Worm (Caenorhabditis elegans): Measurements from ENCODE around the gene C05C10.2.

C05C10.2 gene

DNA sequence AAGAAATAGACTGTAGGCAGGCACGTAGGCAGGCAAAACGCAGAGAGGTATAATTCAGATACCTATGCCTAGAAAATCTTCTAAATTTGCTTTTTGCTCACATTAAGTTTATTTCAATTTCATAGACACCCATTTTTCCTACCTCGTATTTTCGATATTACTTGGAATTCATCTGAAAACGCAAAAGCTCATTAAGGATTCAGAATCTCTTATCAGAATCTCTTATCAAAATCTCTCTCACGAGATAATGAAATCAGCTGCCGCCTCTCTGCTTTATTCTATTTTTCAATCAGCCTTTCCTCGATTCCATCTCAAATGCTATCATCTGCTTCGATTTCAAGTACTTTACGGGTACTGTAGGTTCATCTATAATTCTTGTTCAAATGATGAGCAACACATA, 29.8 kb downstream of the C05C10.2 start:
- TF ChIP-seq unc-62 (GFP tag; optimal IDR thresholded peaks at IDR 0.05) = no peak

DNA sequence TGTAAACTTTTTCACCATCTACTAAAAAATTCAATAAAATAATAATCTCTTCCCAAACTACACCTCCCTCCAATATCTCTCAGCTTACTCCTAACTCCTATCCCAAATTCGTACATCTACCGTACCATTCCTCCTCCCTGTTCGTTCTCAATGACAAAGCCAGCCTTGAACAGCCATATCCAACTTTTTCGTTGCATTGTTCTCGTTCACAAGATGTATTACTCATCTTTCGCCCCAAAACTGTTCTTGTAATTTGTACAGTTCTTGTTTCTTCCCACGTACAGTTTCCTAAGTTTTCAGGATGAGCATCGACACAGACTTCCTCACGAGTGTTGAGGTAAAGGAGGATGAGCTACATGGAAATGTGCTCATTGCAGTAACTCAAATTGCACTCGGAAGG, 32.9 kb downstream of the C05C10.2 start, which contains the start of gene egl-43:
egl-43 (plus strand) TSS at position 301 of the 400 bp plus-strand sequence.
- no peak for TF ChIP-seq unc-62 (GFP tag; optimal IDR thresholded peaks at IDR 0.05)

DNA sequence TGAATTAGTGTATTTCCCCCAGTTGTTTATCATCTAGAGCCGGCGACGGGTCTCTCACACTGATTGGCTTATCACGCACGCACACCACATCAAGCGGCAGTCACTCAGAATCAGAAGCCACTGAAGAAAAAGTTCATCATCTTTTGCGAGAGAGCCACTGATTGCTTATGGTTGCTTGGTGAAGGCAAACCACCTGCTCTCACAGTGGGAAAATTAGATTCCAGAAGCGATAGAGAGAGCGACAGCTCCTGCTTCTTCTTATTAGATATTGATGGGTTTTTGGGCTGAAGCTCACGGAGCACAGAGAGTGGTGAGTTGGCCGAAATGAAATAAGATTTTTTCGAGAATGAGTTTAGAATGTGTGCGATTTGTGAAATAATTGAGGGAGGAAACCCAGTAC, 34.1 kb downstream of the C05C10.2 start:
- TF ChIP-seq unc-62 (GFP tag; optimal IDR thresholded peaks at IDR 0.05) = no peak

DNA sequence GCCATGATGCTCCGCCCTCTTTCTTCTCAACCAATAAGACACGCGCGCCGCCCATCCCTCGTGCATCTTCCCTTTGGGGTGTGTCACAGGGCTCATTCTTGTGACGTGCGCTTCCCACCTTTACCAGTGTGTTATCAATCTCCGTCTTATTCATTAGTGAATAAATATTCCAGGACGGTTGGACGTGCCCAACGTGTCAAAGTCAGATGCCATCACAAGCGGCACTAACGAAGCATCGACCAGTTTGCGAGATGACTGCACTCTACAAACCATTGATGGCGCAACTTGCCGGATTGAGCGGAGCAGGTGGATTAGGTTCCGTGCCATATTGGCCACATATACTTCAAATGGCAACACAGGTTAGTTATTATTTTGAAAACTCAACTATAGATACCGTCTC, 38.1 kb downstream of the C05C10.2 start:
- TF ChIP-seq unc-62 (GFP tag; optimal IDR thresholded peaks at IDR 0.05) = no peak

DNA sequence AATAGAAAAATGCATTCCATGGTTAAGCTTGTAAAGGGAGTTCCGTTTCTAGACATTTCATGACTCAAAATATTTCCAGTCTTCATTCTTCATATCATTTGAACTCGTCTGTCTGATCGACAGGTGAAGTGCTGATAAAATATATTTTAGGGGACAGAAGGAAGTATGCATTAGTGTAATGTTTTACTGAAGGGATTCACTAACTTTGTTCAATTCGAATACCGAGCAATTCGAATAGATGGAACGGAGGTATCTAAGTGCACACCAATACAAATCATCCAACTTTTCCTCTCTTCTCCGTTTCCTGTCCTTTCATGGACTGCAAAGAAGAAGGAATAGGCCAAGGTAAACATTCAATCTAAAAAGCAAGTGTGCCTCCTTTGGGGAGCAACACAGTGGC, 41.8 kb downstream of the C05C10.2 start:
- no peak for TF ChIP-seq unc-62 (GFP tag; optimal IDR thresholded peaks at IDR 0.05)

DNA sequence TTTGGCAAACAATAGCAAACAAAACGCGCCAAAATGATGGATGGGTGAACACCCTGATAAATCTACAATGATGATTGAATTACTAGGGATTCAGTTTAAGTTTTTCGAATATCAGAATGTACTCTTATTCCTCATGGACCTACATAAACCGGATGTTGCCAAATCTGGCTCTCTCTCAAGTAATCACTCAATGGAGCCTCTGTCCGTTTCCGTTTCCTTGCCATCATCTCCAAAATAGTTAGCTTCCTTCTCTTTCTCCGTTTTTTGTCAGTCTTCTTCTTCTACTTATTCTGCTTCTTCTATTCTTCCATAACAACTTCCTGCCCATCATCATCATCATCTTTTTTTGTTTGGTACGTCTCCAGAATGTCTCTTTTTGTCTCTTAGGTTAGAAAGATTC, 43.3 kb downstream of the C05C10.2 start:
- TF ChIP-seq unc-62 (GFP tag; optimal IDR thresholded peaks at IDR 0.05) = no peak

DNA sequence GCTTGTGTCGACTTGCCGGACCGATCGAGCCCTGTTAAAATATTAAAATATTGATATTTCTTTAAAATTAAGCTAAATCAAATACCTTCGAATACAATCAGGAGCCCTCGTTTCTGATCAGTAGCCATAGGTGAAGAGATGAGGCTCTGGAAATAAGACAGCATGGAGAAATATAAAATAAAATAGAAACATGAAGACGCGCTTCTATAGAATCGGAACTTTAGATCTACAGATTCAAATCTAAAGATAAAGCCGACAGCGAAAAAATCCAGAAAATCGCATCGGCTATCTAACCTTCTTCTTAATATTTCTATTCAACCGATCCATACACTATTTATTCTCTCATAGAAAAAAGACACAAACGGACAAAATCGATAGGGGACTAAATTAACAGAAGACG, 44.9 kb downstream of the C05C10.2 start, which contains the start of gene dtmk-1:
dtmk-1 (minus strand) TSS at position 146 of the 400 bp plus-strand sequence.
- no peak for TF ChIP-seq unc-62 (GFP tag; optimal IDR thresholded peaks at IDR 0.05)

DNA sequence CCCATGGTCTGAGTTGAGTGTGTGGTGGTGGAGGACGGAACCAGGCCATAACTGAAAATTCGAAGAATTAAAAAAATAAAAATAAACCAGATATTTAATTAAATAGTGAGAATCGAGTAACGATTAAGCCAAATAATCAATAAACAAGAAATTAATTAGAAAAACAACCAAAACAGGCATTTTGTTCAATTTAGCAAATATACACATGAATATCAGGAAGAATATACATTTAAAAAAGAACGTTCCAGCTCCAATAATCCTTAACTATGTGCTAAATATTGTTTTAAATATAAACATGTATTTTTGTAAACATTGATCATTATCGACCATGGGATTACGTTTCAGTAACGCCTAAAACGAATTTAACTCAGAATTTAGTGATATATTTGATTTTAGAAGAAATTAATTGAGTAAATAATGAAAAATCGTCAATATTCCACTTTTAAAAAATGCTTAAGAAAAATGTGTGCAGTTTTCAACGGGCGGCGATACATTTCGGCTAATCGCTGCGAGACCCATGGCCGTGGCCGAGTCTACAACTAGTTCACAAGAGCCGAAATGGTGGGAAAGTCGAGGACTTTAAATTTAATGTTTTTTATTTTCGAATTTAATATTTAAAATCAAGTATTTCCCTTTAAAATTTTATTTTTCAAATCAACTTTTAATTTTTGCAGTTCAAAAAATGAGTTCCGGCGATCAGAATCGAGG, 46.1 kb downstream of the C05C10.2 start, which contains the start of the genes R53.4 and psf-1:
R53.4 (minus strand) TSS at position 51 of the 708 bp plus-strand sequence.
psf-1 (plus strand) TSS at position 675 of the 708 bp plus-strand sequence.
- no peak for TF ChIP-seq unc-62 (GFP tag; optimal IDR thresholded peaks at IDR 0.05)

DNA sequence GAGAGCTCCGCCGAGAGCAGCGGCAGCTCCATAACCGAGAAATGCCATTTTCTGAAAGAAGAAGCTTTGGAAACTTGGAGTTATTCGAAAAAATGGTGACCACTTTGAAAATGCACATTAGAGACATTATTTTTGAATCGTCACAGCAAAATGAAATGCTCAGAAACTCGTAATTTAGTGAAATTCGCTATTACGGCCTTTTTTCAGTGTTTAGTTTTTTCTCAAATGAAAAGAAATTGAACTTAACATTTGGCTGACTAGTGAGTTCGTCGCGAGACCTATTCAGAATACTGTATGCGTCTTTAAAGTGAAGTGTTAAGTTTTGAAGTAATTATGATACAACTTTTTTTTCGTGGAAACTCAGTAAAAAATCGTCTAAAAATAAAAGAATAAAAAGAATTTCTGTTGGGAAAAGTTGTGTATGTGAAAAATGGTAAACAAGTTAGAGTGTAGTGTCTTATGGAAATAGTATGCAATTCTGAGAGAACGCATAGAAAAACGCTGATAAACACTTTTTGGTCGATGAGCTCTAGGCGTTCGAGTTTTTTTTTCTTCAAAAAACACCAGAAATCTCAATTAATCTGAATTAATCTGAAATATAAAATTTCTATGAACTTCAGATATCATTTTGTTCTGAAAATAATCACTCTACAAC, 48.5 kb downstream of the C05C10.2 start, which contains the start of gene R53.5:
R53.5 (minus strand) TSS at position 51 of the 655 bp plus-strand sequence.
- TF ChIP-seq unc-62 (GFP tag; optimal IDR thresholded peaks at IDR 0.05) = no peak

DNA sequence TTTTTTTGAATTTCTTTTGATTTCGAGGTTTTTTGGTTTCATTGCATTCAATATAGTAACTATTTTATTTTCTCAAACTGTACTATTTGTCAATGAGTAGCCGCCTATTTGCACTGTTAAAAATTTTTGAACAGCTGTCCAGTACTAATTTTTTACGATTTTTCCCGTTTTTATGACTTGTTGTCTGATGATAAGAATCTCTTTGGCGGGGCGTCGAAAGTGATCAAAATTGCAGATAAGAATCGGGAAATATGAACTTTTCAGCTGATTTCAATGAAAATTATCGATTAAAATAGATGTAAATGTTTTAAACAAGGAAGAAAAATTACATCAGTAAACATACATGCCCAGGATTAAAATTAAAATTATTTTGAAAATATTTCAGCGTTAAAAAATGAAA, 52.2 kb downstream of the C05C10.2 start:
- no peak for TF ChIP-seq unc-62 (GFP tag; optimal IDR thresholded peaks at IDR 0.05)

DNA sequence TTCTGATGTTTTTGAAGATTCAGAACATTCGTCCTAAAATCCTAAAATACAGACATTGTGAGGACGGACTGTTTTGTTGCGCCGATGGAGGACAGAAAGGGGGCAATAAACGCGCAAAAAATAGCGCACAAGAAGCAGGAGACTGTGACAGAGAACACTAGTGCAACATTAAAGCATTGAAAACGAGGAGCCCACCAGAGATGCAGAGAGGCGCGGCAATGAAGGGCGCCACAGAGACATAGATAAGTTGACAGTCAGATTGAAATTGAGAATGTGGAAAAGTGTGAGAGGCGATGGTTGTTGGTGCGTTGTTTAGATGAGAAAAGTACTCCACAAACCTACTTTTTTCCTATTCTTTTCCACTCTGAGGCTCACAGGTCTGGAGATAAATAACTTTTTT, 52.9 kb downstream of the C05C10.2 start, which contains the start of gene aakg-5:
aakg-5 (minus strand) TSS at position 159 of the 400 bp plus-strand sequence.
- no peak for TF ChIP-seq unc-62 (GFP tag; optimal IDR thresholded peaks at IDR 0.05)

DNA sequence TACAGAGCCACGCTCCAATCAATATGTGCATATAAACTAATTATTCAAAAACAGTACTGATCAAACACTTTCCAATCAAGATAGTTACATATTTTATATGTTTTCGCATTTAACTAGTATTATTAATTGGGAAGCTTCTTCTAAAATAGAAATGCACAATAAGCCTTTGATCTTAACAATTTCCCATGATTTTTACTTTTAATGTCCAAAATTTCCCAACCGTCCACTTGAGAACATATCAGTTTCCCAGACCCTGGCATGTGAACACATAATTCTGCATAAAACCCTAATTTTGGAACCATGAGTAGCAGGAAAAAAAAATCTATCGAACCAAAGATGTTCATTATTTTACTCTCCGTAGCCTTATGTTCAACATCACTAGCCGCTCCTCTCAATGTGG, 54.4 kb downstream of the C05C10.2 start, which contains the start of gene R53.8:
R53.8 (plus strand) TSS at position 301 of the 400 bp plus-strand sequence.
- no peak for TF ChIP-seq unc-62 (GFP tag; optimal IDR thresholded peaks at IDR 0.05)

DNA sequence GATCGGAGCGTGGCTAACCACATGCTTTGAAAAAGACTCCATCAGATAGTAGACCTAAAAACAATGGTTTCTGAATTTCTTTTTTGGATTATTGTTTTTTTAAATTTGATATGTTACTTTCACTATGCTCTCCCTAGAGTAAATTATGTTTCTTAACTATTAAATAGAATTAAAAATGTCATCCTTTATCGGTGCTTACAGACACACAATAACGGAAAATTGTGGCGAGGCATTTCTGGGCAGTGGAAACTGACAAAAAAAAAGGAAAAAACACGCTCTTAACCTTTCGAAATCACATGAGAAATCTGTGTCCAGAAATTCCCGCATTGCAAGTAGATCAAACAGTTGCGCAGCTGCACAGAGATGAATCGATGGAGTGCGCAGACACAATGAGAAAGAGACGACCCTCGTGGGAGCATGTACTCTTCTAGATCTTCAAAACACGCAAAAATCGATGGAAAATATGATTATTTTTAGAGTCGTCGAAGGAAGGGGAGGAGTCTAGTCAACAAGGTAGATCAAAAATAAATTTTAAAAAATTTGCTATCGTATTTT, 58.1 kb downstream of the C05C10.2 start, which contains the start of gene ZK892.6:
ZK892.6 (minus strand) TSS at position 51 of the 555 bp plus-strand sequence.
- no peak for TF ChIP-seq unc-62 (GFP tag; optimal IDR thresholded peaks at IDR 0.05)

All from whole organism, dauer.